Fruit fly (Drosophila melanogaster): ENCODE measurements around the gene CG43448.

DNA sequence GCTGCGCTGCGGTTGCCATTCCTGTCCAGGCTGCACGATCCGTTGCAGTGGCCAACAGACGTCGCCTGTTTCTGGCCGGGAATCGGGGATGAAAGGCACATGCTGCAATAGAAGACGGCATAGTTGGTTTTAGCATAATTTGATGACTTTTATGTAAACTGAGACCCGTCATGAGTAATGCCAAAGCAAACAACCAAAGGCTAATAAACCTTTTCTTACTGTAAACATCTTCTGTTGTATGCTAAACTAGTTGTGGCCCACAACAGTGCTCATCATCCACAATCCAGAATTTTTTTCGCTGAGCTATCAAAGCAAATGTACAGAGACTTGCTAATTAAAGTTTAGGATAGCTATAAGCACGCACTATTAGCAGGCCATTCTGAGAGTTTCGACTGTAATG lies 38.7 kb downstream of the CG43448 start:
- no peak for TF ChIP-seq D1 (tag; optimal IDR thresholded peaks at IDR 0.05)
- TF ChIP-seq EcR (GFP tag; optimal IDR thresholded peaks at IDR 0.05) = no peak

All from whole organism, pupa.